Fruit fly (Drosophila melanogaster) whole organism, adult: ENCODE data around the gene mav.

ENCODE experiments used
- CG11617 ChIP-seq: fragments of 200-800 bp; sonication (Bioruptor generic); optimal IDR thresholded peaks from 2 replicates; lab custom pipeline; 2017; ENCODE audit warnings: mild to moderate bottlenecking, missing biosample characterization, missing genetic modification reagents, missing genetic modification characterization
- CG14711 ChIP-seq: fragments of 200-800 bp; sonication (Bioruptor generic); optimal IDR thresholded peaks from 2 replicates; lab custom pipeline; 2018; ENCODE audit warnings: missing biosample characterization, mild to moderate bottlenecking, missing genetic modification characterization, moderate library complexity
- CG7045 ChIP-seq: fragments of 200-800 bp; sonication (Bioruptor generic); optimal IDR thresholded peaks from 2 replicates; lab custom pipeline; 2017; ENCODE audit warnings: missing biosample characterization, mild to moderate bottlenecking, missing genetic modification characterization
- CG7101 ChIP-seq: fragments of 200-800 bp; sonication (Bioruptor generic); optimal IDR thresholded peaks from 2 replicates; lab custom pipeline; 2018; ENCODE audit warnings: missing biosample characterization, mild to moderate bottlenecking, missing genetic modification characterization, moderate library complexity
- Crg-1 ChIP-seq: fragments of 200-800 bp; sonication (Bioruptor generic); optimal IDR thresholded peaks from 2 replicates; lab custom pipeline; 2016; ENCODE audit warnings: missing biosample characterization, missing genetic modification characterization
- Hr96 ChIP-seq: fragments of 200-800 bp; sonication (Bioruptor generic); optimal IDR thresholded peaks from 2 replicates; lab custom pipeline; 2016; ENCODE audit warnings: missing biosample characterization, missing genetic modification characterization
- cic ChIP-seq: fragments of 200-800 bp; sonication (Bioruptor generic); optimal IDR thresholded peaks from 2 replicates; lab custom pipeline; 2017; ENCODE audit warnings: missing biosample characterization, mild to moderate bottlenecking, missing genetic modification characterization, moderate library complexity
- kay ChIP-seq: fragments of 200-800 bp; sonication (Bioruptor generic); peaks from one replicate; lab custom pipeline; 2016; ENCODE audit warnings: missing biosample characterization, missing genetic modification characterization, borderline replicate concordance
- tj ChIP-seq: fragments of 200-800 bp; sonication (Bioruptor generic); optimal IDR thresholded peaks from 3 replicates; lab custom pipeline; 2017; ENCODE audit warnings: missing biosample characterization, mild to moderate bottlenecking, missing genetic modification characterization, moderate library complexity
- toe ChIP-seq: fragments of 200-800 bp; sonication (Bioruptor generic); optimal IDR thresholded peaks from 2 replicates; lab custom pipeline; 2016; ENCODE audit warnings: missing biosample characterization, missing genetic modification characterization

- TF ChIP-seq CG7045 (GFP tag; lab: Kevin White, UChicago) (no peak), CG7101 (tag; lab: Kevin White, UChicago) (no peak), CG14711 (tag; lab: Kevin White, UChicago) (no peak), Hr96 (GFP tag; lab: Kevin White, UChicago) (no peak), cic (GFP tag; lab: Kevin White, UChicago) (no peak), CG11617 (no peak), toe (GFP tag; lab: Kevin White, UChicago) (no peak), tj (no peak), Crg-1 (GFP tag; lab: Kevin White, UChicago) (no peak), kay (peak; percentile 63)
Observed at dm6 chr4:664277-664676, 38.4 kb upstream of the mav start.
